Worm (Caenorhabditis elegans) whole organism, L1 larva: Measurements from ENCODE around the gene ubc-17.

ENCODE experiments used
- alr-1 ChIP-seq: fragments of 200-800 bp; sonication (Bioruptor generic); optimal IDR thresholded peaks from 2 replicates; lab custom pipeline; 2018; ENCODE audit warnings: borderline replicate concordance, mild to moderate bottlenecking, missing genetic modification characterization, missing compliant biosample characterization
- aly-2 ChIP-seq: fragments of 150-350 bp; optimal IDR thresholded peaks from 2 replicates; lab custom pipeline; 2014; ENCODE audit warnings: missing biosample characterization, missing genetic modification characterization
- egl-13 ChIP-seq: sonication (generic microtip); optimal IDR thresholded peaks from 2 replicates; lab custom pipeline; 2016; ENCODE audit warnings: missing genotype, missing genetic modification reagents, missing genetic modification characterization, missing compliant biosample characterization
- nhr-28 ChIP-seq: fragments of 150-350 bp; optimal IDR thresholded peaks from 2 replicates; lab custom pipeline; 2014; ENCODE audit warnings: missing biosample characterization, missing genetic modification characterization
- nhr-76 ChIP-seq: sonication (generic microtip); optimal IDR thresholded peaks from 2 replicates; lab custom pipeline; 2017; ENCODE audit warnings: missing biosample characterization, missing genetic modification characterization
- nhr-77 ChIP-seq: fragments of 150-350 bp; optimal IDR thresholded peaks from 2 replicates; lab custom pipeline; 2014; ENCODE audit warnings: missing biosample characterization, missing genetic modification characterization
- nhr-84 ChIP-seq: sonication (generic microtip); optimal IDR thresholded peaks from 2 replicates; lab custom pipeline; 2017; ENCODE audit warnings: missing biosample characterization, missing genetic modification characterization
- skn-1 ChIP-seq: fragments of 150-350 bp; optimal IDR thresholded peaks from 2 replicates; lab custom pipeline; 2014; ENCODE audit warnings: missing biosample characterization, missing genetic modification characterization
- snpc-4 ChIP-seq: fragments of 150-350 bp; optimal IDR thresholded peaks from 2 replicates; lab custom pipeline; 2014; ENCODE audit warnings: missing biosample characterization, missing genetic modification characterization
- tlp-1 ChIP-seq: fragments of 150-350 bp; optimal IDR thresholded peaks from 2 replicates; lab custom pipeline; 2014; ENCODE audit warnings: missing biosample characterization, missing genetic modification characterization

ce11 chrX:7035937-7036336 is 14.5 kb upstream of the ubc-17 start, which contains the start of gene cest-19:
- no peak for TF ChIP-seq aly-2 (tag; lab: Kevin White, UChicago)
- no peak for TF ChIP-seq alr-1 (tag; lab: Kevin White, UChicago)
- no peak for TF ChIP-seq nhr-28
- no peak for TF ChIP-seq snpc-4 (tag; lab: Kevin White, UChicago)
- no peak for TF ChIP-seq nhr-84 (tag; lab: Kevin White, UChicago)
- no peak for TF ChIP-seq nhr-76 (tag; lab: Kevin White, UChicago)
- no peak for TF ChIP-seq egl-13 (tag; lab: Kevin White, UChicago)
- TF ChIP-seq skn-1, result no peak
- no peak for TF ChIP-seq nhr-77
- TF ChIP-seq tlp-1 (tag; lab: Kevin White, UChicago), result no peak
